Worm (Caenorhabditis elegans): ENCODE results near the gene F28B4.3.

- TF ChIP-seq lsy-2 (tag; optimal IDR thresholded peaks at IDR 0.05): no peak
- TF ChIP-seq unc-62 (GFP tag; optimal IDR thresholded peaks at IDR 0.05): no peak
- TF ChIP-seq lin-13 (tag; optimal IDR thresholded peaks at IDR 0.05): no peak
- TF ChIP-seq pha-4 (tag; optimal IDR thresholded peaks at IDR 0.05): no peak
- TF ChIP-seq nhr-28 (tag; optimal IDR thresholded peaks at IDR 0.05): no peak
- TF ChIP-seq elt-1 (tag; optimal IDR thresholded peaks at IDR 0.05; ENCODE audit: borderline replicate concordance, insufficient read depth): no peak
- no peak for TF ChIP-seq unc-39 (tag; optimal IDR thresholded peaks at IDR 0.05)
- no peak for TF ChIP-seq nhr-76 (tag; optimal IDR thresholded peaks at IDR 0.05)
Observed at ce11 chrX:3262600-3262999, 27.4 kb upstream of the F28B4.3 start, which contains the start of gene fbxb-71.

Measured in whole organism, mixed stage, embryonic.